Fruit fly (Drosophila melanogaster) whole organism, embryonic: ENCODE data around the gene CG42324.

ENCODE experiments used
- ATbp ChIP-seq: fragments of 200-800 bp; sonication (Bioruptor generic); optimal IDR thresholded peaks from 2 replicates; lab custom pipeline; 2017; ENCODE audit warnings: missing biosample characterization, mild to moderate bottlenecking, missing genetic modification characterization, missing genetic modification reagents
- Atf-2 ChIP-seq: fragments of 200-800 bp; sonication (Bioruptor generic); optimal IDR thresholded peaks from 2 replicates; lab custom pipeline; 2016; ENCODE audit warnings: missing biosample characterization, missing genetic modification characterization
- Awh ChIP-seq: fragments of 200-800 bp; sonication (Bioruptor generic); IDR thresholded peaks from 2 replicates; pipeline ENCODE4, ENCODE4 v1.3.6; 2022; ENCODE audit warnings: missing biosample characterization, missing genetic modification characterization
- CG10147 ChIP-seq: fragments of 200-800 bp; sonication (Bioruptor generic); optimal IDR thresholded peaks from 2 replicates; lab custom pipeline; 2019; ENCODE audit warnings: missing biosample characterization, mild to moderate bottlenecking, missing genetic modification characterization, moderate library complexity
- CG10462 ChIP-seq: fragments of 200-800 bp; sonication (Bioruptor generic); optimal IDR thresholded peaks from 2 replicates; lab custom pipeline; 2016; ENCODE audit warnings: missing biosample characterization, missing genetic modification characterization
- CG10565 ChIP-seq: fragments of 200-800 bp; sonication (Bioruptor generic); optimal IDR thresholded peaks from 3 replicates; lab custom pipeline; 2016; ENCODE audit warnings: missing biosample characterization, mild to moderate bottlenecking, missing genetic modification characterization
- CG11247 ChIP-seq: fragments of 200-800 bp; sonication (Bioruptor generic); IDR thresholded peaks from 2 replicates; pipeline ENCODE4 v1.3.6; 2022; ENCODE audit warnings: missing biosample characterization, missing genetic modification characterization
- CG12299 ChIP-seq: fragments of 200-800 bp; sonication (Bioruptor generic); optimal IDR thresholded peaks from 2 replicates; lab custom pipeline; 2018; ENCODE audit warnings: missing biosample characterization, mild to moderate bottlenecking, missing genetic modification characterization
- CG13296 ChIP-seq: fragments of 200-800 bp; sonication (Bioruptor generic); optimal IDR thresholded peaks from 3 replicates; lab custom pipeline; 2018; ENCODE audit warnings: missing biosample characterization, mild to moderate bottlenecking, missing genetic modification characterization
- CG14441 ChIP-seq: fragments of 200-800 bp; sonication (Bioruptor generic); IDR thresholded peaks from 2 replicates; pipeline ENCODE4 v1.3.6; 2022; ENCODE audit warnings: missing biosample characterization, missing genetic modification characterization
- CG15479 ChIP-seq: fragments of 200-800 bp; sonication (Bioruptor generic); optimal IDR thresholded peaks from 3 replicates; lab custom pipeline; 2019; ENCODE audit warnings: missing biosample characterization, mild to moderate bottlenecking, missing genetic modification characterization, moderate library complexity
- CG15514 ChIP-seq: fragments of 200-800 bp; sonication (Bioruptor generic); optimal IDR thresholded peaks from 3 replicates; lab custom pipeline; 2017; ENCODE audit warnings: missing biosample characterization, missing genetic modification characterization, mild to moderate bottlenecking, moderate library complexity, missing genetic modification reagents
- CG17612 ChIP-seq: fragments of 200-800 bp; sonication (Bioruptor generic); IDR thresholded peaks from 2 replicates; pipeline ENCODE4 v1.3.6; 2022; ENCODE audit warnings: missing biosample characterization, missing genetic modification characterization
- CG1832 ChIP-seq: fragments of 200-800 bp; sonication (Bioruptor generic); optimal IDR thresholded peaks from 2 replicates; lab custom pipeline; 2017; ENCODE audit warnings: missing biosample characterization, mild to moderate bottlenecking, missing genetic modification characterization, inconsistent platforms
- CG32767 ChIP-seq: fragments of 200-800 bp; sonication (Bioruptor generic); IDR thresholded peaks from 2 replicates; pipeline ENCODE4 v1.3.6; 2022; ENCODE audit warnings: missing biosample characterization, missing genetic modification characterization
- CG4282 ChIP-seq: fragments of 200-800 bp; sonication (Bioruptor generic); optimal IDR thresholded peaks from 2 replicates; lab custom pipeline; 2016; ENCODE audit warnings: missing biosample characterization, missing genetic modification characterization
- CG4820 ChIP-seq: fragments of 200-800 bp; sonication (Bioruptor generic); optimal IDR thresholded peaks from 3 replicates; lab custom pipeline; 2016; ENCODE audit warnings: missing biosample characterization, missing genetic modification characterization
- CG5245 ChIP-seq: fragments of 200-800 bp; sonication (Bioruptor generic); optimal IDR thresholded peaks from 3 replicates; lab custom pipeline; 2016; ENCODE audit warnings: missing biosample characterization, missing genetic modification characterization
- CG6689 ChIP-seq: fragments of 200-800 bp; sonication (Bioruptor generic); IDR thresholded peaks from 2 replicates; pipeline ENCODE4 v1.3.6; 2022; ENCODE audit warnings: missing biosample characterization, missing genetic modification characterization
- CG6791 ChIP-seq: fragments of 200-800 bp; sonication (Bioruptor generic); IDR thresholded peaks from 3 replicates; pipeline ENCODE4 v1.3.6; 2022; ENCODE audit warnings: missing biosample characterization, missing genetic modification characterization; ENCODE audit not compliant: partially characterized antibody
- CG6813 ChIP-seq: fragments of 200-800 bp; sonication (Bioruptor generic); optimal IDR thresholded peaks from 2 replicates; lab custom pipeline; 2017; ENCODE audit warnings: missing biosample characterization, missing genetic modification characterization, mild to moderate bottlenecking, moderate library complexity, missing genetic modification reagents
- Drgx ChIP-seq: fragments of 200-800 bp; sonication (Bioruptor generic); IDR thresholded peaks from 2 replicates; pipeline ENCODE4 v1.3.6; 2022; ENCODE audit warnings: missing biosample characterization, missing genetic modification characterization
- Fer3 ChIP-seq: fragments of 200-800 bp; sonication (Bioruptor generic); optimal IDR thresholded peaks from 2 replicates; lab custom pipeline; 2018; ENCODE audit warnings: missing biosample characterization, mild to moderate bottlenecking, missing genetic modification characterization, moderate library complexity
- GATAe ChIP-seq: fragments of 200-800 bp; sonication (Bioruptor generic); conservative IDR thresholded peaks from 2 replicates; pipeline ENCODE4 v1.3.6; 2022; ENCODE audit warnings: missing biosample characterization, missing genetic modification characterization
- Gug ChIP-seq: fragments of 200-800 bp; sonication (Bioruptor generic); IDR thresholded peaks from 4 replicates; pipeline ENCODE4 v1.3.6; 2022; ENCODE audit warnings: missing biosample characterization, missing genetic modification characterization
- Mrtf ChIP-seq: fragments of 200-800 bp; sonication (Bioruptor generic); IDR thresholded peaks from 3 replicates; pipeline ENCODE4 v1.3.6; 2022; ENCODE audit warnings: missing biosample characterization, missing genetic modification characterization
- Nf-YB ChIP-seq: fragments of 200-800 bp; sonication (Bioruptor generic); optimal IDR thresholded peaks from 3 replicates; lab custom pipeline; 2019; ENCODE audit warnings: missing biosample characterization, mild to moderate bottlenecking, missing genetic modification characterization, moderate library complexity
- NfI ChIP-seq: fragments of 200-800 bp; sonication (Bioruptor generic); optimal IDR thresholded peaks from 3 replicates; lab custom pipeline; 2018; ENCODE audit warnings: missing biosample characterization, mild to moderate bottlenecking, missing genetic modification characterization, moderate library complexity
- Opbp ChIP-seq: fragments of 200-800 bp; sonication (Bioruptor generic); IDR thresholded peaks from 3 replicates; pipeline ENCODE4 v1.3.6; 2022; ENCODE audit warnings: missing biosample characterization, missing genetic modification characterization; ENCODE audit not compliant: partially characterized antibody
- Stat92E ChIP-seq, 3 experiments: fragments of >200 bp in 2 of 3; fragments of 200-800 bp in 1 of 3; sonication (Bioruptor generic) in 1 of 3; optimal IDR thresholded peaks; 2 replicates each; lab custom pipeline; 2017 to 2019; ENCODE audit warnings: missing biosample characterization in 3 of 3, missing genetic modification characterization in 3 of 3, mild to moderate bottlenecking in 1 of 3, moderate library complexity in 1 of 3
- TFAM ChIP-seq: fragments of 200-800 bp; sonication (Bioruptor generic); optimal IDR thresholded peaks from 2 replicates; lab custom pipeline; 2017; ENCODE audit warnings: missing biosample characterization, missing genetic modification characterization, inconsistent platforms
- YL-1 ChIP-seq: fragments of 200-800 bp; sonication (Bioruptor generic); optimal IDR thresholded peaks from 3 replicates; lab custom pipeline; 2017; ENCODE audit warnings: missing biosample characterization, mild to moderate bottlenecking, missing genetic modification characterization
- al ChIP-seq: fragments of 200-800 bp; sonication (Bioruptor generic); IDR thresholded peaks from 2 replicates; pipeline ENCODE4 v1.3.6; 2022; ENCODE audit warnings: missing biosample characterization, missing genetic modification characterization
- aop ChIP-seq: fragments of 200-800 bp; sonication (Bioruptor generic); IDR thresholded peaks from 2 replicates; pipeline ENCODE4 v1.3.6; 2022; ENCODE audit warnings: missing biosample characterization, missing genetic modification characterization
- ara ChIP-seq: fragments of 200-800 bp; sonication (Bioruptor generic); IDR thresholded peaks from 2 replicates; pipeline ENCODE4 v1.3.6; 2022; ENCODE audit warnings: missing biosample characterization, missing genetic modification characterization
- bcd ChIP-seq: fragments of 200-800 bp; sonication (Bioruptor generic); optimal IDR thresholded peaks from 2 replicates; lab custom pipeline; 2017; ENCODE audit warnings: missing biosample characterization, mild to moderate bottlenecking, missing genetic modification characterization
- bsh ChIP-seq, 2 experiments: fragments of 200-800 bp; sonication (Bioruptor generic); optimal IDR thresholded peaks; 2 replicates each; lab custom pipeline; 2017 to 2018; ENCODE audit warnings: mild to moderate bottlenecking in 2 of 2, missing biosample characterization in 2 of 2, missing genetic modification characterization in 2 of 2, moderate library complexity in 1 of 2
- cg ChIP-seq: fragments of 200-800 bp; sonication (Bioruptor generic); optimal IDR thresholded peaks from 3 replicates; lab custom pipeline; 2019; ENCODE audit warnings: missing biosample characterization, mild to moderate bottlenecking, missing genetic modification characterization, moderate library complexity
- crc ChIP-seq: fragments of 200-800 bp; sonication (Bioruptor generic); optimal IDR thresholded peaks from 2 replicates; lab custom pipeline; 2016; ENCODE audit warnings: missing biosample characterization, missing genetic modification characterization
- dm ChIP-seq: fragments of 200-800 bp; sonication (Bioruptor generic); optimal IDR thresholded peaks from 3 replicates; lab custom pipeline; 2016; ENCODE audit warnings: missing biosample characterization, missing genetic modification characterization
- hb ChIP-seq: fragments of 200-800 bp; sonication (Bioruptor generic); IDR thresholded peaks from 3 replicates; pipeline ENCODE4 v1.3.6; 2022; ENCODE audit warnings: missing biosample characterization, missing genetic modification characterization; ENCODE audit not compliant: partially characterized antibody
- jing ChIP-seq: fragments of 200-800 bp; sonication (Bioruptor generic); optimal IDR thresholded peaks from 2 replicates; lab custom pipeline; 2018; ENCODE audit warnings: missing biosample characterization, mild to moderate bottlenecking, missing genetic modification characterization
- kah ChIP-seq: fragments of 200-800 bp; sonication (Bioruptor generic); optimal IDR thresholded peaks from 2 replicates; lab custom pipeline; 2018; ENCODE audit warnings: missing biosample characterization, mild to moderate bottlenecking, missing genetic modification characterization
- lov ChIP-seq, 2 experiments: fragments of 200-800 bp in 1 of 2; fragments of >200 bp in 1 of 2; sonication (Bioruptor generic) in 1 of 2; IDR thresholded peaks in 1 of 2; optimal IDR thresholded peaks in 1 of 2; 2 replicates in 1 of 2; 3 replicates in 1 of 2; pipeline versions ENCODE4 v1.3.6 to Lab custom; 2017 to 2022; ENCODE audit warnings: missing biosample characterization in 1 of 2, missing genetic modification characterization in 1 of 2
- maf-S ChIP-seq: fragments of 200-800 bp; sonication (Bioruptor generic); optimal IDR thresholded peaks from 2 replicates; lab custom pipeline; 2016; ENCODE audit warnings: missing biosample characterization, missing genetic modification characterization
- odd ChIP-seq: fragments of 200-800 bp; sonication (Bioruptor generic); optimal IDR thresholded peaks from 2 replicates; lab custom pipeline; 2017; ENCODE audit warnings: missing biosample characterization, mild to moderate bottlenecking, missing genetic modification characterization
- scrt ChIP-seq: fragments of 200-800 bp; sonication (Bioruptor generic); optimal IDR thresholded peaks from 2 replicates; lab custom pipeline; 2018; ENCODE audit warnings: missing biosample characterization, mild to moderate bottlenecking, missing genetic modification characterization, moderate library complexity
- sr ChIP-seq: fragments of 200-800 bp; sonication (Bioruptor generic); IDR thresholded peaks from 3 replicates; pipeline ENCODE4 v1.3.6; 2022; ENCODE audit warnings: missing biosample characterization, missing genetic modification characterization
- ttk ChIP-seq: fragments of 200-800 bp; sonication (Bioruptor generic); IDR thresholded peaks from 2 replicates; pipeline ENCODE4 v2.1.2; 2022; ENCODE audit warnings: missing biosample characterization, missing genetic modification characterization

The CG42324 gene

dm6 chr3L:3517894-3518293 lies 45.6 kb downstream of the CG42324 start (continued):
- TF ChIP-seq lov (optimal IDR thresholded peaks at IDR 0.05; lab: Kevin White, UChicago) (no peak), lov (GFP tag; IDR thresholded peaks at IDR 0.05; lab: Robert Waterston, UW) (peak; percentile 77; the same call in 2 of the 3 replicates), CG12299 (tag; lab: Kevin White, UChicago) (peak; percentile 83), Atf-2 (GFP tag; lab: Kevin White, UChicago) (peak; percentile 82), scrt (GFP tag; lab: Kevin White, UChicago) (peak; percentile 78), CG5245 (GFP tag; lab: Kevin White, UChicago) (peak; percentile 87), Drgx (GFP tag; lab: Robert Waterston, UW) (peak; percentile 94), ara (GFP tag; lab: Robert Waterston, UW) (peak; percentile 92), CG4820 (peak; percentile 86), aop (GFP tag; lab: Robert Waterston, UW) (peak; percentile 84), Fer3 (tag; lab: Kevin White, UChicago) (peak; percentile 89), bsh (GFP tag; optimal IDR thresholded peaks at IDR 0.05; lab: Kevin White, UChicago) (peak; percentile 58 to 88), dm (GFP tag; lab: Kevin White, UChicago) (peak; percentile 77), CG6813 (GFP tag; lab: Kevin White, UChicago) (peak; percentile 82), TFAM (GFP tag; lab: Kevin White, UChicago) (peak; percentile 55), sr (GFP tag; lab: Robert Waterston, UW) (peak; percentile 79; the same call in 2 of the 3 replicates), CG17612 (peak; percentile 64; the same call in 1 of the 2 replicates), Stat92E (GFP tag; optimal IDR thresholded peaks at IDR 0.05; lab: Kevin White, UChicago) (peak in 1 of 3 experiments; percentile 1), Opbp (GFP tag; lab: Robert Waterston, UW) (no peak), Awh (GFP tag; lab: Robert Waterston, UW) (peak; percentile 95), CG1832 (GFP tag; lab: Kevin White, UChicago) (no peak), CG13296 (GFP tag; lab: Kevin White, UChicago) (peak; percentile 80), CG10462 (GFP tag; lab: Kevin White, UChicago) (peak; percentile 73), NfI (peak; percentile 86), Nf-YB (peak; percentile 65), al (GFP tag; lab: Robert Waterston, UW) (peak; percentile 91), jing (peak; percentile 65), bcd (GFP tag; lab: Kevin White, UChicago) (peak; percentile 81), kah (GFP tag; lab: Kevin White, UChicago) (peak; percentile 58), GATAe (GFP tag; lab: Robert Waterston, UW) (0 out of 2 replicates have a peak, but pooled peaks have one; percentile 52), CG10147 (peak; percentile 83), ttk (GFP tag; lab: Robert Waterston, UW) (peak; percentile 92), CG11247 (GFP tag; lab: Robert Waterston, UW) (peak; percentile 87), CG15479 (GFP tag; lab: Kevin White, UChicago) (no peak), odd (GFP tag; lab: Kevin White, UChicago) (peak; percentile 83), CG14441 (GFP tag; lab: Robert Waterston, UW) (peak; percentile 87), cg (GFP tag; lab: Kevin White, UChicago) (peak; percentile 56), CG6689 (GFP tag; lab: Robert Waterston, UW) (peak; percentile 93), crc (GFP tag; lab: Kevin White, UChicago) (peak; percentile 10), YL-1 (GFP tag; lab: Kevin White, UChicago) (peak; percentile 7), CG10565 (GFP tag; lab: Kevin White, UChicago) (no peak), hb (no peak), CG15514 (GFP tag; lab: Kevin White, UChicago) (peak; percentile 76), maf-S (GFP tag; lab: Kevin White, UChicago) (peak; percentile 78), CG4282 (peak; percentile 65), CG6791 (GFP tag; lab: Robert Waterston, UW) (no peak), CG32767 (GFP tag; lab: Robert Waterston, UW) (peak; percentile 95), Mrtf (GFP tag; lab: Robert Waterston, UW) (peak; percentile 95), Gug (GFP tag; lab: Robert Waterston, UW) (peak; percentile 97), ATbp (GFP tag; lab: Kevin White, UChicago) (peak; percentile 89)
